Fruit fly (Drosophila melanogaster) whole organism, embryonic: ENCODE data around the gene Cad88C.

Experiments used
- B-H2 ChIP-seq: fragments of 200-800 bp; sonication (Bioruptor generic); optimal IDR thresholded peaks from 2 replicates; lab custom pipeline; 2018; ENCODE audit warnings: missing biosample characterization, mild to moderate bottlenecking, missing genetic modification characterization
- Bdp1 ChIP-seq: fragments of 200-800 bp; sonication (Bioruptor generic); optimal IDR thresholded peaks from 3 replicates; lab custom pipeline; 2016; ENCODE audit warnings: missing biosample characterization, missing genetic modification characterization
- C15 ChIP-seq: fragments of 200-800 bp; sonication (Bioruptor generic); IDR thresholded peaks from 3 replicates; pipeline ENCODE4 v1.3.6; 2022; ENCODE audit warnings: missing biosample characterization, missing genetic modification characterization
- CG10209 ChIP-seq: fragments of 200-800 bp; sonication (Bioruptor generic); optimal IDR thresholded peaks from 3 replicates; lab custom pipeline; 2017; ENCODE audit warnings: missing biosample characterization, mild to moderate bottlenecking, missing genetic modification characterization, missing genetic modification reagents
- CG10979 ChIP-seq: fragments of 200-800 bp; sonication (Bioruptor generic); optimal IDR thresholded peaks from 2 replicates; lab custom pipeline; 2018; ENCODE audit warnings: missing biosample characterization, mild to moderate bottlenecking, missing genetic modification characterization, moderate library complexity
- CG12391 ChIP-seq: fragments of 200-800 bp; sonication (Bioruptor generic); optimal IDR thresholded peaks from 3 replicates; lab custom pipeline; 2018; ENCODE audit warnings: missing biosample characterization, mild to moderate bottlenecking, missing genetic modification characterization, moderate library complexity
- CG1602 ChIP-seq: fragments of 200-800 bp; sonication (Bioruptor generic); optimal IDR thresholded peaks from 3 replicates; lab custom pipeline; 2016; ENCODE audit warnings: missing biosample characterization, missing genetic modification characterization
- CG16815 ChIP-seq: fragments of 200-800 bp; sonication (Bioruptor generic); optimal IDR thresholded peaks from 3 replicates; lab custom pipeline; 2017; ENCODE audit warnings: missing biosample characterization, mild to moderate bottlenecking, missing genetic modification characterization
- CG17328 ChIP-seq: fragments of 200-800 bp; sonication (Bioruptor generic); IDR thresholded peaks from 2 replicates; pipeline ENCODE4 v1.3.6; 2022; ENCODE audit warnings: missing biosample characterization, missing genetic modification characterization
- CG17361 ChIP-seq: fragments of 200-800 bp; sonication (Bioruptor generic); IDR thresholded peaks from 3 replicates; pipeline ENCODE4 v1.3.6; 2022; ENCODE audit warnings: missing biosample characterization, missing genetic modification characterization
- CG17829 ChIP-seq: fragments of 200-800 bp; optimal IDR thresholded peaks from 2 replicates; lab custom pipeline; 2019; ENCODE audit warnings: missing biosample characterization, mild to moderate bottlenecking, missing genetic modification characterization, moderate library complexity
- CG1832 ChIP-seq: fragments of 200-800 bp; sonication (Bioruptor generic); optimal IDR thresholded peaks from 2 replicates; lab custom pipeline; 2017; ENCODE audit warnings: missing biosample characterization, mild to moderate bottlenecking, missing genetic modification characterization, inconsistent platforms
- CG18619 ChIP-seq: fragments of 200-800 bp; sonication (Bioruptor generic); optimal IDR thresholded peaks from 3 replicates; lab custom pipeline; 2017; ENCODE audit warnings: missing biosample characterization, mild to moderate bottlenecking, missing genetic modification characterization
- CG2199 ChIP-seq: fragments of 200-800 bp; sonication (Bioruptor generic); IDR thresholded peaks from 3 replicates; pipeline ENCODE4 v1.3.6; 2022; ENCODE audit warnings: missing biosample characterization, missing genetic modification characterization
- CG3065 ChIP-seq: fragments of 200-800 bp; sonication (Bioruptor generic); optimal IDR thresholded peaks from 2 replicates; lab custom pipeline; 2016; ENCODE audit warnings: missing biosample characterization, missing genetic modification characterization
- CG32532 ChIP-seq: fragments of 200-800 bp; sonication (Bioruptor generic); IDR thresholded peaks from 2 replicates; pipeline ENCODE4 v1.3.6; 2022; ENCODE audit warnings: missing biosample characterization, missing genetic modification characterization
- CG32772 ChIP-seq: fragments of 200-800 bp; sonication (Bioruptor generic); IDR thresholded peaks from 2 replicates; pipeline ENCODE4 v1.3.6; 2022; ENCODE audit warnings: missing biosample characterization, missing genetic modification characterization
- CG33557 ChIP-seq: fragments of 200-800 bp; sonication (Bioruptor generic); optimal IDR thresholded peaks from 2 replicates; lab custom pipeline; 2019; ENCODE audit warnings: missing biosample characterization, mild to moderate bottlenecking, missing genetic modification characterization, moderate library complexity
- CG4404 ChIP-seq: fragments of 200-800 bp; sonication (Bioruptor generic); IDR thresholded peaks from 2 replicates; pipeline ENCODE4 v1.3.6; 2022; ENCODE audit warnings: missing biosample characterization, missing genetic modification characterization
- CG7745 ChIP-seq: fragments of 200-800 bp; sonication (Bioruptor generic); optimal IDR thresholded peaks from 2 replicates; lab custom pipeline; 2018; ENCODE audit warnings: missing biosample characterization, mild to moderate bottlenecking, missing genetic modification characterization, moderate library complexity
- CG7786 ChIP-seq: fragments of 200-800 bp; sonication (Bioruptor generic); optimal IDR thresholded peaks from 2 replicates; lab custom pipeline; 2016; ENCODE audit warnings: missing biosample characterization, missing genetic modification characterization
- CG8388 ChIP-seq: fragments of 200-800 bp; sonication (Bioruptor generic); optimal IDR thresholded peaks from 2 replicates; lab custom pipeline; 2019; ENCODE audit warnings: missing biosample characterization, mild to moderate bottlenecking, missing genetic modification characterization, moderate library complexity
- CG8765 ChIP-seq: fragments of 200-800 bp; sonication (Bioruptor generic); IDR thresholded peaks from 2 replicates; pipeline ENCODE4 v1.3.6; 2022; ENCODE audit warnings: missing biosample characterization, missing genetic modification characterization
- CG8924 ChIP-seq: fragments of 200-800 bp; optimal IDR thresholded peaks from 3 replicates; lab custom pipeline; 2019; ENCODE audit warnings: missing biosample characterization, mild to moderate bottlenecking, missing genetic modification characterization, moderate library complexity
- Camta ChIP-seq: fragments of 200-800 bp; sonication (Bioruptor generic); optimal IDR thresholded peaks from 2 replicates; lab custom pipeline; 2016; ENCODE audit warnings: missing biosample characterization, missing genetic modification characterization
- Chrac-16 ChIP-seq: fragments of 200-800 bp; sonication (Bioruptor generic); optimal IDR thresholded peaks from 3 replicates; lab custom pipeline; 2016; ENCODE audit warnings: missing biosample characterization, missing genetic modification characterization
- ERR ChIP-seq: fragments of 200-800 bp; sonication (Bioruptor generic); optimal IDR thresholded peaks from 2 replicates; lab custom pipeline; 2016; ENCODE audit warnings: missing biosample characterization, missing genetic modification characterization
- Ets65A ChIP-seq: fragments of 200-800 bp; sonication (Bioruptor generic); peaks from one replicate; lab custom pipeline; 2016; ENCODE audit warnings: missing biosample characterization, missing genetic modification characterization
- Fer3 ChIP-seq: fragments of 200-800 bp; sonication (Bioruptor generic); optimal IDR thresholded peaks from 2 replicates; lab custom pipeline; 2018; ENCODE audit warnings: missing biosample characterization, mild to moderate bottlenecking, missing genetic modification characterization, moderate library complexity
- Gsc ChIP-seq: fragments of 200-800 bp; sonication (Bioruptor generic); IDR thresholded peaks from 2 replicates; pipeline ENCODE4 v1.3.6; 2022; ENCODE audit warnings: missing biosample characterization, missing genetic modification characterization
- Mad ChIP-seq: fragments of 200-800 bp; sonication (Bioruptor generic); optimal IDR thresholded peaks from 2 replicates; lab custom pipeline; 2016; ENCODE audit warnings: missing biosample characterization, missing genetic modification characterization
- NC2β ChIP-seq: fragments of 200-800 bp; sonication (Bioruptor generic); optimal IDR thresholded peaks from 2 replicates; lab custom pipeline; 2016; ENCODE audit warnings: missing biosample characterization, missing genetic modification characterization
- Pdp1 ChIP-seq, 2 experiments: fragments of 200-800 bp; sonication (Bioruptor generic); optimal IDR thresholded peaks; 3 replicates each; lab custom pipeline; 2016; ENCODE audit warnings: missing biosample characterization in 2 of 2, missing genetic modification characterization in 2 of 2, mild to moderate bottlenecking in 1 of 2, moderate library complexity in 1 of 2
- Scr ChIP-seq: fragments of 200-800 bp; sonication (Bioruptor generic); IDR thresholded peaks from 2 replicates; pipeline ENCODE4 v1.3.6; 2022; ENCODE audit warnings: missing biosample characterization, missing genetic modification characterization; ENCODE audit not compliant: partially characterized antibody
- ase ChIP-seq: fragments of 200-800 bp; sonication (Bioruptor generic); IDR thresholded peaks from 3 replicates; pipeline ENCODE4 v1.3.6; 2022; ENCODE audit warnings: missing biosample characterization, missing genetic modification characterization
- cad ChIP-seq: fragments of >200 bp; optimal IDR thresholded peaks from 2 replicates; lab custom pipeline; 2017; ENCODE audit warnings: missing biosample characterization, missing genetic modification characterization
- cas ChIP-seq: fragments of 200-800 bp; sonication (Bioruptor generic); IDR thresholded peaks from 2 replicates; pipeline ENCODE4 v1.3.6; 2022; ENCODE audit warnings: missing biosample characterization, missing genetic modification characterization
- crp ChIP-seq, 2 experiments: fragments of 200-800 bp; sonication (Bioruptor generic); optimal IDR thresholded peaks; 2 replicates in 1 of 2; 3 replicates in 1 of 2; lab custom pipeline; 2017; ENCODE audit warnings: missing biosample characterization in 2 of 2, missing genetic modification characterization in 2 of 2, mild to moderate bottlenecking in 1 of 2, moderate library complexity in 1 of 2
- dati ChIP-seq: fragments of 200-800 bp; sonication (Bioruptor generic); IDR thresholded peaks from 2 replicates; pipeline ENCODE4 v1.3.6; 2022; ENCODE audit warnings: missing biosample characterization, missing genetic modification characterization
- esg ChIP-seq: fragments of 200-800 bp; sonication (Bioruptor generic); conservative IDR thresholded peaks from 2 replicates; pipeline ENCODE4 v1.3.6; 2022; ENCODE audit warnings: missing biosample characterization, missing genetic modification characterization
- fd102C ChIP-seq: fragments of 200-800 bp; sonication (Bioruptor generic); optimal IDR thresholded peaks from 2 replicates; lab custom pipeline; 2018; ENCODE audit warnings: missing biosample characterization, mild to moderate bottlenecking, missing genetic modification characterization, moderate library complexity
- gt ChIP-seq: fragments of 200-800 bp; sonication (Bioruptor generic); IDR thresholded peaks from 2 replicates; pipeline ENCODE4 v1.3.6; 2022; ENCODE audit warnings: missing biosample characterization, missing genetic modification characterization
- kah ChIP-seq: fragments of 200-800 bp; sonication (Bioruptor generic); optimal IDR thresholded peaks from 2 replicates; lab custom pipeline; 2018; ENCODE audit warnings: missing biosample characterization, mild to moderate bottlenecking, missing genetic modification characterization
- otp ChIP-seq: fragments of 200-800 bp; sonication (Bioruptor generic); IDR thresholded peaks from 3 replicates; pipeline ENCODE4, ENCODE4 v1.3.6; 2022; ENCODE audit warnings: missing biosample characterization, missing genetic modification characterization
- pho ChIP-seq: fragments of 200-800 bp; sonication (Bioruptor generic); optimal IDR thresholded peaks from 2 replicates; lab custom pipeline; 2016; ENCODE audit warnings: missing biosample characterization, missing genetic modification characterization
- ro ChIP-seq: fragments of 200-800 bp; sonication (Bioruptor generic); IDR thresholded peaks from 2 replicates; pipeline ENCODE4 v1.3.6; 2022; ENCODE audit warnings: missing biosample characterization, missing genetic modification characterization
- twi ChIP-seq: fragments of 200-800 bp; optimal IDR thresholded peaks from 2 replicates; lab custom pipeline; 2019; ENCODE audit warnings: missing biosample characterization, mild to moderate bottlenecking, missing genetic modification characterization, moderate library complexity
- vvl ChIP-seq: fragments of 200-800 bp; sonication (Bioruptor generic); IDR thresholded peaks from 2 replicates; pipeline ENCODE4 v1.3.6; 2022; ENCODE audit warnings: missing biosample characterization, missing genetic modification characterization
- yki ChIP-seq: fragments of >200 bp; optimal IDR thresholded peaks from 3 replicates; lab custom pipeline; 2018
- zfh1 ChIP-seq: fragments of 200-800 bp; sonication (Bioruptor generic); IDR thresholded peaks from 3 replicates; pipeline ENCODE4 v1.3.6; 2022; ENCODE audit warnings: missing biosample characterization, missing genetic modification characterization

Gene Cad88C

dm6 chr3R:14586480-14587443, 43.5 kb upstream of the Cad88C start (continued):
- TF ChIP-seq Mad (GFP tag; lab: Kevin White, UChicago) (no peak), C15 (GFP tag; lab: Robert Waterston, UW) (no peak), NC2β (no peak), ro (no peak), CG7786 (GFP tag; lab: Kevin White, UChicago) (no peak), otp (GFP tag; lab: Robert Waterston, UW) (no peak), CG32772 (no peak), cas (GFP tag; lab: Robert Waterston, UW) (no peak), CG16815 (GFP tag; lab: Kevin White, UChicago) (peak; percentile 54), CG10209 (GFP tag; lab: Kevin White, UChicago) (no peak), CG17361 (GFP tag; lab: Robert Waterston, UW) (peak; percentile 46; the same call in 2 of the 3 replicates), CG32532 (GFP tag; lab: Robert Waterston, UW) (no peak), esg (GFP tag; lab: Robert Waterston, UW) (no peak), pho (GFP tag; lab: Kevin White, UChicago) (no peak), CG1832 (no peak), CG33557 (GFP tag; lab: Kevin White, UChicago) (peak; percentile 43), dati (GFP tag; lab: Robert Waterston, UW) (no peak), B-H2 (GFP tag; lab: Kevin White, UChicago) (no peak), ase (GFP tag; lab: Robert Waterston, UW) (no peak), Scr (no peak), CG4404 (peak; percentile 45), CG7745 (tag; lab: Kevin White, UChicago) (no peak), crp (GFP tag; optimal IDR thresholded peaks at IDR 0.05; lab: Kevin White, UChicago) (no peak), yki (lab: Kevin White, UChicago) (no peak), CG17829 (peak; percentile 33), Bdp1 (GFP tag; lab: Kevin White, UChicago) (no peak), CG10979 (tag; lab: Kevin White, UChicago) (peak; percentile 5), CG1602 (GFP tag; lab: Kevin White, UChicago) (peak; percentile 11), cad (peak; percentile 88), ERR (GFP tag; lab: Kevin White, UChicago) (no peak)
- TF ChIP-seq, all 482 proteins: peak for 43

dm6 chr3R:14589483-14589882, 40.8 kb upstream of the Cad88C start:
- TF ChIP-seq CG2199: 0 out of 3 replicates have a peak, but pooled peaks have one; percentile 7
- TF ChIP-seq CG8765 (GFP tag; lab: Robert Waterston, UW): peak; percentile 40; the same call in 1 of the 2 replicates
- TF ChIP-seq fd102C (GFP tag; lab: Kevin White, UChicago): peak; percentile 19
- no peak for TF ChIP-seq NC2β
- TF ChIP-seq Chrac-16 (GFP tag; lab: Kevin White, UChicago): peak; percentile 39
- TF ChIP-seq Camta (GFP tag; lab: Kevin White, UChicago): no peak
- TF ChIP-seq Gsc (GFP tag; lab: Robert Waterston, UW): no peak
- peak; percentile 56; the same call in 2 of the 3 replicates for TF ChIP-seq zfh1
- 0 out of 2 replicates have a peak, but pooled peaks have one; percentile 45 for TF ChIP-seq CG17328
- no peak for TF ChIP-seq CG18619 (GFP tag; lab: Kevin White, UChicago)
- 0 out of 2 replicates have a peak, but pooled peaks have one; percentile 20 for TF ChIP-seq gt (GFP tag; lab: Robert Waterston, UW)
- TF ChIP-seq Ets65A: peak; percentile 89
- no peak for TF ChIP-seq Fer3 (tag; lab: Kevin White, UChicago)
- TF ChIP-seq kah: no peak
- peak; percentile 49; the same call in 1 of the 2 replicates for TF ChIP-seq vvl (GFP tag; lab: Robert Waterston, UW)
- TF ChIP-seq CG12391 (tag; lab: Kevin White, UChicago): peak; percentile 40
- peak; percentile 90 for TF ChIP-seq twi
- no peak for TF ChIP-seq CG3065 (GFP tag; lab: Kevin White, UChicago)
- TF ChIP-seq CG16815 (GFP tag; lab: Kevin White, UChicago): peak; percentile 22
- TF ChIP-seq Pdp1 (GFP tag; optimal IDR thresholded peaks at IDR 0.05; lab: Kevin White, UChicago): peak in 1 of 2 experiments; percentile 85
- TF ChIP-seq CG8924 (tag; lab: Kevin White, UChicago): peak; percentile 48
- peak; percentile 14 for TF ChIP-seq CG8388
